Fruit fly (Drosophila melanogaster): ENCODE measurements around the gene wrm1.
A peak's percentile ranks its signal among the peaks of the same experiment; 100 is the strongest.

The wrm1 gene

dm6 chr3L:7334990-7335389 lies at the start of gene wrm1, which contains the start of gene wrm2 (continued):
- peak; percentile 52 for TF ChIP-seq CG14710 (tag; optimal IDR thresholded peaks at IDR 0.05)
- TF ChIP-seq eyg (GFP tag; optimal IDR thresholded peaks at IDR 0.05), result no peak
- no peak for TF ChIP-seq bab2 (GFP tag; optimal IDR thresholded peaks at IDR 0.05)
- no peak for TF ChIP-seq HLH54F (GFP tag; optimal IDR thresholded peaks at IDR 0.05)
- no peak for TF ChIP-seq CG4282 (GFP tag; optimal IDR thresholded peaks at IDR 0.05)
- no peak for TF ChIP-seq dmrt11E (tag; optimal IDR thresholded peaks at IDR 0.05)
- no peak for TF ChIP-seq lola (GFP tag; optimal IDR thresholded peaks at IDR 0.05)
- TF ChIP-seq CG14860 (GFP tag; IDR thresholded peaks at IDR 0.05; ENCODE audit: partially characterized antibody), result peak; percentile 40; the same call in 1 of the 3 replicates
- no peak for TF ChIP-seq CG1233 (GFP tag; optimal IDR thresholded peaks at IDR 0.05)
- no peak for TF ChIP-seq aop (GFP tag; IDR thresholded peaks at IDR 0.05)
- no peak for TF ChIP-seq Hr78 (GFP tag; optimal IDR thresholded peaks at IDR 0.05)
- no peak for TF ChIP-seq odd (GFP tag; optimal IDR thresholded peaks at IDR 0.05)
- no peak for TF ChIP-seq Xbp1 (GFP tag; optimal IDR thresholded peaks at IDR 0.05)
- no peak for TF ChIP-seq CG31365 (tag; optimal IDR thresholded peaks at IDR 0.05)
- TF ChIP-seq CG12391 (tag; optimal IDR thresholded peaks at IDR 0.05), result peak; percentile 29
- TF ChIP-seq Hr39 (optimal IDR thresholded peaks at IDR 0.05), result no peak
- TF ChIP-seq az2 (GFP tag; optimal IDR thresholded peaks at IDR 0.05), result no peak
- TF ChIP-seq CG18262 (tag; optimal IDR thresholded peaks at IDR 0.05), result no peak
- no peak for TF ChIP-seq HHEX (GFP tag; optimal IDR thresholded peaks at IDR 0.05)
- peak; percentile 69; the same call in 3 of the 4 replicates for TF ChIP-seq Dll (GFP tag; IDR thresholded peaks at IDR 0.05; ENCODE audit: partially characterized antibody)
- peak; percentile 15 for TF ChIP-seq CoRest (tag; optimal IDR thresholded peaks at IDR 0.05)
- TF ChIP-seq tup (GFP tag; optimal IDR thresholded peaks at IDR 0.05), result no peak
- TF ChIP-seq CG2116 (GFP tag; optimal IDR thresholded peaks at IDR 0.05), result peak; percentile 99
- TF ChIP-seq H15 (GFP tag; IDR thresholded peaks at IDR 0.05), result no peak
- no peak for TF ChIP-seq jumu (GFP tag; optimal IDR thresholded peaks at IDR 0.05)
- no peak for TF ChIP-seq Dfd (GFP tag; optimal IDR thresholded peaks at IDR 0.05)
- peak; percentile 66 for TF ChIP-seq amos (GFP tag; IDR thresholded peaks at IDR 0.05; ENCODE audit: partially characterized antibody)
- no peak for TF ChIP-seq CG32772 (GFP tag; IDR thresholded peaks at IDR 0.05)
- no peak for TF ChIP-seq pum (GFP tag; optimal IDR thresholded peaks at IDR 0.05)
- TF ChIP-seq CG10267 (tag; optimal IDR thresholded peaks at IDR 0.05), result peak; percentile 47
- peak; percentile 98 for TF ChIP-seq MESR4 (GFP tag; optimal IDR thresholded peaks at IDR 0.05)
- no peak for TF ChIP-seq tio (GFP tag; optimal IDR thresholded peaks at IDR 0.05)
- no peak for TF ChIP-seq B-H2 (GFP tag; optimal IDR thresholded peaks at IDR 0.05)
- TF ChIP-seq CG17802 (tag; optimal IDR thresholded peaks at IDR 0.05), result no peak
- TF ChIP-seq HmgZ (tag; optimal IDR thresholded peaks at IDR 0.05), result no peak
- TF ChIP-seq sd (tag; optimal IDR thresholded peaks at IDR 0.05), result no peak
- no peak for TF ChIP-seq GATAe (GFP tag; conservative IDR thresholded peaks at IDR 0.05)
- TF ChIP-seq CG6689 (GFP tag; IDR thresholded peaks at IDR 0.05), result no peak
- no peak for TF ChIP-seq CG11696 (GFP tag; IDR thresholded peaks at IDR 0.05)
- TF ChIP-seq CG17328 (GFP tag; IDR thresholded peaks at IDR 0.05), result no peak
- TF ChIP-seq Dp (GFP tag; optimal IDR thresholded peaks at IDR 0.05), result peak; percentile 34
- TF ChIP-seq CG1792 (GFP tag; optimal IDR thresholded peaks at IDR 0.05), result no peak
- TF ChIP-seq NfI (GFP tag; optimal IDR thresholded peaks at IDR 0.05), result no peak
- peak; percentile 79 for TF ChIP-seq bbx (GFP tag; IDR thresholded peaks at IDR 0.05; ENCODE audit: partially characterized antibody)
- no peak for TF ChIP-seq ham (GFP tag; IDR thresholded peaks at IDR 0.05)
- TF ChIP-seq CG3407 (GFP tag; optimal IDR thresholded peaks at IDR 0.05), result no peak
- no peak for TF ChIP-seq CG32767 (GFP tag; IDR thresholded peaks at IDR 0.05)
- no peak for TF ChIP-seq CG17568 (GFP tag; optimal IDR thresholded peaks at IDR 0.05)
- TF ChIP-seq CG7928 (GFP tag; optimal IDR thresholded peaks at IDR 0.05), result no peak
- TF ChIP-seq CG10959 (GFP tag; IDR thresholded peaks at IDR 0.05), result no peak
- TF ChIP-seq insv (GFP tag; optimal IDR thresholded peaks at IDR 0.05), result peak in 1 of 2 experiments; percentile 60

Measured in whole organism, embryonic.